Fruit fly (Drosophila melanogaster): Measurements from ENCODE around the gene CG8138.
A peak's percentile ranks its signal among the peaks of the same experiment; 100 is the strongest.

Gene CG8138

DNA sequence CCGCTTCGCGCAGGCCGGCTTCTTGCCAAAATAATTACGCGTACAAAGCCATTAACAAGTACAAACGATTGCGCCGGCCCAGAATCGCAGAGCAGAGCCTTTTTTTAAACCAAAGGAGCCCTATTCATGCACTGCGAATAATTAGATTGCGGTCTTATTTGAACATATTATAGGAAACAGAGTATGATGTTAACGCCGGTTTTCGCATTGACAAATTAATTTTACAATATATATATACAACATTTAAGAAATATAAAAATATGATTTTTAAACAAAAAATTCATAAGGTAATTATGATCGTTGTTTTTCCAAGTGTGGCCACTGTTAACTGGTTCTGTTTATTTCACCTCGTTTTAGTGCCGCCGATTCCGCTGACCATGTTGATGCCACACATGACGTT, 34.0 kb downstream of the CG8138 start:
- TF ChIP-seq nom (GFP tag; optimal IDR thresholded peaks at IDR 0.05) = peak; percentile 32
- TF ChIP-seq Dbx (GFP tag; IDR thresholded peaks at IDR 0.05) = no peak

DNA sequence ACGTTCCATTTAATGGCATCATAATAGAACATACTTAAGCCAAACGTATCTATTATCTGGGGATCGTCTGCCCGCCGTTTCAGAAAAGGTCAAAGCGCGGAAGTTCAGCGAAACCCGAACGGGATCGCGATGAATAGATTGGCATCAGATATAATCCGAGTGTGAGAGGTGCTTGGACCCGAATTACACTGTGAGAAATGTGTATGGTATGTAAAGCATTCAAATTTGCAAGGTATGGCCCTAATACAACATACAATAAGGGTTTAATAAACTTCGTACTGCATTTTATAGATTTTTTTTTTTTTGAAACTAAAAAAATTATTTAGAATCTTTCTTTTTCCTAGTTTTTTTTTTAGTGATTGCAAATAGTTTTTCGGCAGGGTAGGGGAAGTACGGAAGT, 37.6 kb downstream of the CG8138 start:
- TF ChIP-seq emc (GFP tag; optimal IDR thresholded peaks at IDR 0.05) = no peak
- no peak for TF ChIP-seq trh (GFP tag; optimal IDR thresholded peaks at IDR 0.05)
- TF ChIP-seq Ets97D (GFP tag; optimal IDR thresholded peaks at IDR 0.05) = no peak
- TF ChIP-seq D19B (GFP tag; optimal IDR thresholded peaks at IDR 0.05) = no peak
- no peak for TF ChIP-seq CG3281 (GFP tag; optimal IDR thresholded peaks at IDR 0.05)
- TF ChIP-seq CG8281 (tag; optimal IDR thresholded peaks at IDR 0.05) = no peak
- TF ChIP-seq CG7271 (tag; optimal IDR thresholded peaks at IDR 0.05) = no peak
- TF ChIP-seq CG11723 (GFP tag; optimal IDR thresholded peaks at IDR 0.05) = no peak
- 0 out of 2 replicates have a peak, but pooled peaks have one; percentile 35 for TF ChIP-seq sob (GFP tag; IDR thresholded peaks at IDR 0.05)
- peak; percentile 27; the same call in 1 of the 2 replicates for TF ChIP-seq CG31224 (GFP tag; IDR thresholded peaks at IDR 0.05)
- no peak for TF ChIP-seq Side (GFP tag; optimal IDR thresholded peaks at IDR 0.05)
- no peak for TF ChIP-seq YL-1 (GFP tag; optimal IDR thresholded peaks at IDR 0.05)
- TF ChIP-seq CG18599 (GFP tag; optimal IDR thresholded peaks at IDR 0.05) = peak; percentile 21
- no peak for TF ChIP-seq maf-S (GFP tag; optimal IDR thresholded peaks at IDR 0.05)
- TF ChIP-seq Fer3 (tag; optimal IDR thresholded peaks at IDR 0.05) = peak; percentile 2
- peak; percentile 28; the same call in 1 of the 2 replicates for TF ChIP-seq CG17612 (GFP tag; IDR thresholded peaks at IDR 0.05)
- peak; percentile 76 for TF ChIP-seq Rfx (GFP tag; IDR thresholded peaks at IDR 0.05)
- TF ChIP-seq HLH4C (GFP tag; IDR thresholded peaks at IDR 0.05; ENCODE audit: partially characterized antibody) = no peak
- no peak for TF ChIP-seq CHES-1-like (GFP tag; optimal IDR thresholded peaks at IDR 0.05)
- no peak for TF ChIP-seq sna (GFP tag; IDR thresholded peaks at IDR 0.05; ENCODE audit: partially characterized antibody)
- TF ChIP-seq prd (optimal IDR thresholded peaks at IDR 0.05) = no peak
- TF ChIP-seq prd (GFP tag; IDR thresholded peaks at IDR 0.05) = peak; percentile 38; the same call in 1 of the 3 replicates
- 0 out of 3 replicates have a peak, but pooled peaks have one; percentile 17 for TF ChIP-seq CG17361 (GFP tag; IDR thresholded peaks at IDR 0.05)
- peak; percentile 24 for TF ChIP-seq CG30403 (GFP tag; optimal IDR thresholded peaks at IDR 0.05)
- no peak for TF ChIP-seq hbn (GFP tag; IDR thresholded peaks at IDR 0.05; ENCODE audit: partially characterized antibody)
- TF ChIP-seq Mad (GFP tag; optimal IDR thresholded peaks at IDR 0.05) = no peak
- TF ChIP-seq Hmr (GFP tag; optimal IDR thresholded peaks at IDR 0.05) = peak; percentile 12
- no peak for TF ChIP-seq croc (GFP tag; conservative IDR thresholded peaks at IDR 0.05)
- no peak for TF ChIP-seq esg (GFP tag; conservative IDR thresholded peaks at IDR 0.05)
- peak; percentile 10 for TF ChIP-seq CG7556 (GFP tag; optimal IDR thresholded peaks at IDR 0.05)
- no peak for TF ChIP-seq CG10366 (GFP tag; IDR thresholded peaks at IDR 0.05)
- TF ChIP-seq sr (GFP tag; IDR thresholded peaks at IDR 0.05) = no peak
- no peak for TF ChIP-seq CG10543 (GFP tag; optimal IDR thresholded peaks at IDR 0.05)
- no peak for TF ChIP-seq lbe (GFP tag; optimal IDR thresholded peaks at IDR 0.05)
- peak; percentile 5 for TF ChIP-seq grn (GFP tag; optimal IDR thresholded peaks at IDR 0.05)
- TF ChIP-seq CG6689 (GFP tag; IDR thresholded peaks at IDR 0.05) = no peak
- TF ChIP-seq ase (GFP tag; IDR thresholded peaks at IDR 0.05) = no peak
- peak; percentile 2 for TF ChIP-seq zfh2 (GFP tag; optimal IDR thresholded peaks at IDR 0.05)
- TF ChIP-seq CG2120 (GFP tag; optimal IDR thresholded peaks at IDR 0.05) = peak; percentile 22
- TF ChIP-seq CG10267 (tag; optimal IDR thresholded peaks at IDR 0.05) = no peak
- no peak for TF ChIP-seq ranshi (GFP tag; IDR thresholded peaks at IDR 0.05)
- TF ChIP-seq CG3847 (GFP tag; IDR thresholded peaks at IDR 0.05) = peak; percentile 38; the same call in 1 of the 2 replicates
- no peak for TF ChIP-seq Hr78 (GFP tag; optimal IDR thresholded peaks at IDR 0.05)
- peak; percentile 61 for TF ChIP-seq CG12769 (tag; optimal IDR thresholded peaks at IDR 0.05)
- no peak for TF ChIP-seq CG15696 (tag; optimal IDR thresholded peaks at IDR 0.05)
- no peak for TF ChIP-seq CG3838 (GFP tag; optimal IDR thresholded peaks at IDR 0.05)
- TF ChIP-seq CG4854 (GFP tag; optimal IDR thresholded peaks at IDR 0.05) = no peak
